Fruit fly (Drosophila melanogaster): ENCODE data around the gene CG15743.

CG15743 gene

dm6 chrX:13251310-13251709 lies 34.2 kb upstream of the CG15743 start (continued):
- TF ChIP-seq hkb (optimal IDR thresholded peaks at IDR 0.05) (no peak), hkb (GFP tag; IDR thresholded peaks at IDR 0.05) (peak; percentile 75), CG3847 (GFP tag; IDR thresholded peaks at IDR 0.05) (peak; percentile 55), CG18764 (GFP tag; optimal IDR thresholded peaks at IDR 0.05) (peak; percentile 46), CG15073 (GFP tag; optimal IDR thresholded peaks at IDR 0.05) (no peak), CG1024 (GFP tag; IDR thresholded peaks at IDR 0.05) (peak; percentile 63; the same call in 1 of the 2 replicates), br (optimal IDR thresholded peaks at IDR 0.05) (no peak), CG10565 (GFP tag; optimal IDR thresholded peaks at IDR 0.05) (no peak), sens-2 (GFP tag; IDR thresholded peaks at IDR 0.05) (peak; percentile 52; the same call in 1 of the 2 replicates), CG6765 (GFP tag; optimal IDR thresholded peaks at IDR 0.05) (no peak), scrt (GFP tag; optimal IDR thresholded peaks at IDR 0.05) (peak; percentile 46), Sox102F (GFP tag; optimal IDR thresholded peaks at IDR 0.05) (peak; percentile 83), lbe (GFP tag; optimal IDR thresholded peaks at IDR 0.05) (peak; percentile 89), lola (GFP tag; optimal IDR thresholded peaks at IDR 0.05) (peak in 1 of 3 experiments; percentile 25), CG7987 (GFP tag; optimal IDR thresholded peaks at IDR 0.05) (peak; percentile 5), abd-A (tag; optimal IDR thresholded peaks at IDR 0.05) (no peak), Nf-YB (GFP tag; optimal IDR thresholded peaks at IDR 0.05) (peak; percentile 22), tgo (GFP tag; IDR thresholded peaks at IDR 0.05) (peak; percentile 77), CG16863 (GFP tag; optimal IDR thresholded peaks at IDR 0.05) (peak; percentile 74), CG6683 (GFP tag; optimal IDR thresholded peaks at IDR 0.05) (peak; percentile 33), repo (GFP tag; optimal IDR thresholded peaks at IDR 0.05) (peak; percentile 58), Scr (GFP tag; IDR thresholded peaks at IDR 0.05; ENCODE audit: partially characterized antibody) (no peak), Ets65A (GFP tag) (peak; percentile 94), CG10147 (GFP tag; optimal IDR thresholded peaks at IDR 0.05) (peak; percentile 51), CG7963 (GFP tag; IDR thresholded peaks at IDR 0.05; ENCODE audit: partially characterized antibody) (no peak), CG3995 (GFP tag; optimal IDR thresholded peaks at IDR 0.05) (peak; percentile 21), zen (tag; optimal IDR thresholded peaks at IDR 0.05) (peak; percentile 17), Dref (GFP tag; IDR thresholded peaks at IDR 0.05) (0 out of 2 replicates have a peak, but pooled peaks have one; percentile 18), slp2 (GFP tag; optimal IDR thresholded peaks at IDR 0.05) (peak; percentile 69), Dll (GFP tag; IDR thresholded peaks at IDR 0.05; ENCODE audit: partially characterized antibody) (no peak), CG15011 (GFP tag; optimal IDR thresholded peaks at IDR 0.05) (peak; percentile 33), PHDP (tag; optimal IDR thresholded peaks at IDR 0.05) (peak; percentile 73), CG2199 (GFP tag; IDR thresholded peaks at IDR 0.05) (no peak), zen2 (GFP tag; IDR thresholded peaks at IDR 0.05; ENCODE audit: partially characterized antibody) (no peak), CG10654 (GFP tag; optimal IDR thresholded peaks at IDR 0.05) (peak; percentile 49), CG4820 (GFP tag; optimal IDR thresholded peaks at IDR 0.05) (peak; percentile 74), Fer1 (GFP tag; optimal IDR thresholded peaks at IDR 0.05) (peak; percentile 73), CG3838 (GFP tag; optimal IDR thresholded peaks at IDR 0.05) (no peak), bsh (GFP tag; optimal IDR thresholded peaks at IDR 0.05) (peak; percentile 79 to 87), CG15269 (tag; optimal IDR thresholded peaks at IDR 0.05) (peak; percentile 70), B-H1 (GFP tag; IDR thresholded peaks at IDR 0.05) (peak; percentile 53), CG15696 (tag; optimal IDR thresholded peaks at IDR 0.05) (no peak), Tbp (GFP tag; optimal IDR thresholded peaks at IDR 0.05) (no peak), Rfx (GFP tag; IDR thresholded peaks at IDR 0.05) (peak; percentile 84), CG2120 (GFP tag; optimal IDR thresholded peaks at IDR 0.05) (peak; percentile 77), Hey (tag; optimal IDR thresholded peaks at IDR 0.05) (no peak), Taf1 (GFP tag; IDR thresholded peaks at IDR 0.05) (peak; percentile 23; the same call in 1 of the 2 replicates), phol (tag; optimal IDR thresholded peaks at IDR 0.05) (peak; percentile 72), pnt (GFP tag; optimal IDR thresholded peaks at IDR 0.05) (peak; percentile 93), CG18476 (GFP tag; optimal IDR thresholded peaks at IDR 0.05) (peak; percentile 34), tio (GFP tag; optimal IDR thresholded peaks at IDR 0.05) (peak; percentile 60)

Measured in whole organism, embryonic.